Worm (Caenorhabditis elegans): ENCODE results near the gene npr-38.

The npr-38 gene

ce11 chrX:6360077-6360476 is 48.6 kb downstream of the npr-38 start:
- TF ChIP-seq ceh-27 (GFP tag; optimal IDR thresholded peaks at IDR 0.05) = no peak
- TF ChIP-seq lin-54 (GFP tag; optimal IDR thresholded peaks at IDR 0.05) = no peak

DNA sequence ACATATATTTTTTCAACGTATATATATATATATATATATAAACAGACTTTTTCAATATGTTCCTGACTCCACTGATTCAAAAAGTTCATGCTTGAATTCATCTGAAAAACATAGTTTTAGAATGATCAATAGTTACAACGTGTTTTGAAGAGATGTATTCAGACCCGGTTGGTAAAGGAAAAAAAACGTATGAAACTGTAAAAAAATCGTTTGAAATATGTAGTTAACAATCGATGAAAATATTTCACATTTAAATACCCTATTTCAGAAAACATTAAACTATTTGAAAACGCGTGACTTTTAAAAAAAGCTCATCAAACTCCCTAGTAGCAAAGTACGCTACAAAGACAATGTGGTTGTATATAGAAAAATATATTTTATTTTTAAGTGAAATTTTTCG is 49.2 kb downstream of the npr-38 start, which contains the start of gene C03B1.14:
Gene C03B1.14, minus strand, starts transcription at position 101 of the 400 bp plus-strand sequence.
- TF ChIP-seq B0336.3 (GFP tag; IDR thresholded peaks at IDR 0.05) (no peak), efl-1 (GFP tag; optimal IDR thresholded peaks at IDR 0.05) (no peak), snpc-4 (GFP tag; optimal IDR thresholded peaks at IDR 0.05) (no peak), snpc-4 (tag; optimal IDR thresholded peaks at IDR 0.05) (no peak), pbrm-1 (GFP tag; IDR thresholded peaks at IDR 0.05) (no peak), F52B5.7 (tag; optimal IDR thresholded peaks at IDR 0.05) (no peak), mel-28 (tag; optimal IDR thresholded peaks at IDR 0.05; ENCODE audit: borderline replicate concordance) (no peak), C17E4.6 (GFP tag; IDR thresholded peaks at IDR 0.05) (no peak), F39B2.1 (GFP tag; IDR thresholded peaks at IDR 0.05) (no peak), madf-10 (tag; optimal IDR thresholded peaks at IDR 0.05) (no peak), ztf-26 (tag; optimal IDR thresholded peaks at IDR 0.05) (no peak), fkh-3 (tag; optimal IDR thresholded peaks at IDR 0.05) (no peak), F55B11.4 (tag; optimal IDR thresholded peaks at IDR 0.05; ENCODE audit: borderline replicate concordance, insufficient read depth) (no peak), K12H6.12 (tag; optimal IDR thresholded peaks at IDR 0.05) (no peak), C06A6.2 (GFP tag; conservative IDR thresholded peaks at IDR 0.05) (no peak), mes-4 (tag; optimal IDR thresholded peaks at IDR 0.05) (no peak)

Data from whole organism, young adult.